Fruit fly (Drosophila melanogaster) whole organism, embryonic: ENCODE data around the gene Spn28B.

Source experiments
- Abd-B ChIP-seq: fragments of 200-800 bp; sonication (Bioruptor generic); optimal IDR thresholded peaks from 2 replicates; lab custom pipeline; 2018; ENCODE audit warnings: missing biosample characterization, mild to moderate bottlenecking, missing genetic modification characterization, moderate library complexity
- Asciz ChIP-seq: fragments of 200-800 bp; sonication (Bioruptor generic); optimal IDR thresholded peaks from 2 replicates; lab custom pipeline; 2017; ENCODE audit warnings: missing biosample characterization, mild to moderate bottlenecking, missing genetic modification characterization, missing genetic modification reagents
- CG11247 ChIP-seq: fragments of 200-800 bp; sonication (Bioruptor generic); IDR thresholded peaks from 2 replicates; pipeline ENCODE4 v1.3.6; 2022; ENCODE audit warnings: missing biosample characterization, missing genetic modification characterization
- CG11456 ChIP-seq: fragments of 200-800 bp; sonication (Bioruptor generic); IDR thresholded peaks from 3 replicates; pipeline ENCODE4 v1.3.6; 2022; ENCODE audit warnings: missing biosample characterization, missing genetic modification characterization
- CG11504 ChIP-seq: fragments of 200-800 bp; sonication (Bioruptor generic); optimal IDR thresholded peaks from 3 replicates; lab custom pipeline; 2019; ENCODE audit warnings: missing biosample characterization, mild to moderate bottlenecking, missing genetic modification characterization, moderate library complexity
- CG12391 ChIP-seq: fragments of 200-800 bp; sonication (Bioruptor generic); optimal IDR thresholded peaks from 3 replicates; lab custom pipeline; 2018; ENCODE audit warnings: missing biosample characterization, mild to moderate bottlenecking, missing genetic modification characterization, moderate library complexity
- CG12659 ChIP-seq: fragments of 200-800 bp; sonication (Bioruptor generic); optimal IDR thresholded peaks from 3 replicates; lab custom pipeline; 2017; ENCODE audit warnings: mild to moderate bottlenecking, missing biosample characterization, missing genetic modification reagents, missing genetic modification characterization
- CG15514 ChIP-seq: fragments of 200-800 bp; sonication (Bioruptor generic); optimal IDR thresholded peaks from 3 replicates; lab custom pipeline; 2017; ENCODE audit warnings: missing biosample characterization, missing genetic modification characterization, mild to moderate bottlenecking, moderate library complexity, missing genetic modification reagents
- CG16779 ChIP-seq: fragments of 200-800 bp; sonication (Bioruptor generic); IDR thresholded peaks from 2 replicates; pipeline ENCODE4 v1.3.6; 2022; ENCODE audit warnings: missing biosample characterization, missing genetic modification characterization
- CG17802 ChIP-seq: fragments of 200-800 bp; sonication (Bioruptor generic); optimal IDR thresholded peaks from 2 replicates; lab custom pipeline; 2018; ENCODE audit warnings: missing biosample characterization, mild to moderate bottlenecking, missing genetic modification characterization, moderate library complexity
- CG32772 ChIP-seq: fragments of 200-800 bp; sonication (Bioruptor generic); IDR thresholded peaks from 2 replicates; pipeline ENCODE4 v1.3.6; 2022; ENCODE audit warnings: missing biosample characterization, missing genetic modification characterization
- CG33557 ChIP-seq: fragments of 200-800 bp; sonication (Bioruptor generic); optimal IDR thresholded peaks from 2 replicates; lab custom pipeline; 2019; ENCODE audit warnings: missing biosample characterization, mild to moderate bottlenecking, missing genetic modification characterization, moderate library complexity
- CG4707 ChIP-seq: fragments of 200-800 bp; sonication (Bioruptor generic); optimal IDR thresholded peaks from 2 replicates; lab custom pipeline; 2018; ENCODE audit warnings: missing biosample characterization, mild to moderate bottlenecking, missing genetic modification characterization, moderate library complexity
- CG5245 ChIP-seq: fragments of 200-800 bp; sonication (Bioruptor generic); optimal IDR thresholded peaks from 3 replicates; lab custom pipeline; 2016; ENCODE audit warnings: missing biosample characterization, missing genetic modification characterization
- CG6175 ChIP-seq: fragments of 200-800 bp; sonication (Bioruptor generic); IDR thresholded peaks from 3 replicates; pipeline ENCODE4 v1.3.6; 2022; ENCODE audit warnings: missing biosample characterization, missing genetic modification characterization
- CG6683 ChIP-seq: fragments of 200-800 bp; sonication (Bioruptor generic); optimal IDR thresholded peaks from 2 replicates; lab custom pipeline; 2017; ENCODE audit warnings: missing biosample characterization, mild to moderate bottlenecking, missing genetic modification characterization, missing genetic modification reagents
- CG7372 ChIP-seq: fragments of 200-800 bp; sonication (Bioruptor generic); IDR thresholded peaks from 2 replicates; pipeline ENCODE4 v1.3.6; 2022; ENCODE audit warnings: missing biosample characterization, missing genetic modification characterization
- CG9215 ChIP-seq: fragments of 200-800 bp; sonication (Bioruptor generic); IDR thresholded peaks from 2 replicates; pipeline ENCODE4 v1.3.6; 2022; ENCODE audit warnings: missing biosample characterization, missing genetic modification characterization
- Dad ChIP-seq: fragments of 200-800 bp; sonication (Bioruptor generic); optimal IDR thresholded peaks from 3 replicates; lab custom pipeline; 2016; ENCODE audit warnings: missing biosample characterization, missing genetic modification characterization
- Dek ChIP-seq: fragments of 200-800 bp; sonication (Bioruptor generic); optimal IDR thresholded peaks from 3 replicates; lab custom pipeline; 2019; ENCODE audit warnings: missing biosample characterization, mild to moderate bottlenecking, missing genetic modification characterization, moderate library complexity
- Dfd ChIP-seq, 2 experiments: fragments of >200 bp; optimal IDR thresholded peaks; 2 replicates each; lab custom pipeline; 2017; ENCODE audit warnings: missing biosample characterization in 2 of 2, missing genetic modification characterization in 2 of 2
- Fer3 ChIP-seq: fragments of 200-800 bp; sonication (Bioruptor generic); optimal IDR thresholded peaks from 2 replicates; lab custom pipeline; 2018; ENCODE audit warnings: missing biosample characterization, mild to moderate bottlenecking, missing genetic modification characterization, moderate library complexity
- Gug ChIP-seq: fragments of 200-800 bp; sonication (Bioruptor generic); IDR thresholded peaks from 4 replicates; pipeline ENCODE4 v1.3.6; 2022; ENCODE audit warnings: missing biosample characterization, missing genetic modification characterization
- Hr51 ChIP-seq, 2 experiments: fragments of 200-800 bp; sonication (Bioruptor generic); optimal IDR thresholded peaks; 2 replicates in 1 of 2; 3 replicates in 1 of 2; lab custom pipeline; 2016 to 2018; ENCODE audit warnings: missing biosample characterization in 2 of 2, missing genetic modification characterization in 2 of 2, mild to moderate bottlenecking in 1 of 2, moderate library complexity in 1 of 2
- MBD-R2 ChIP-seq: fragments of 200-800 bp; sonication (Bioruptor generic); IDR thresholded peaks from 2 replicates; pipeline ENCODE4 v1.3.6; 2022; ENCODE audit warnings: missing biosample characterization, missing genetic modification characterization
- abd-A ChIP-seq: fragments of 200-800 bp; sonication (Bioruptor generic); optimal IDR thresholded peaks from 3 replicates; lab custom pipeline; 2019; ENCODE audit warnings: missing biosample characterization, mild to moderate bottlenecking, missing genetic modification characterization, moderate library complexity
- al ChIP-seq: fragments of 200-800 bp; sonication (Bioruptor generic); IDR thresholded peaks from 2 replicates; pipeline ENCODE4 v1.3.6; 2022; ENCODE audit warnings: missing biosample characterization, missing genetic modification characterization
- bcd ChIP-seq: fragments of 200-800 bp; sonication (Bioruptor generic); optimal IDR thresholded peaks from 2 replicates; lab custom pipeline; 2017; ENCODE audit warnings: missing biosample characterization, mild to moderate bottlenecking, missing genetic modification characterization
- bowl ChIP-seq: fragments of 200-800 bp; sonication (Bioruptor generic); IDR thresholded peaks from 2 replicates; pipeline ENCODE4 v1.3.6; 2022; ENCODE audit warnings: missing biosample characterization, missing genetic modification characterization
- br ChIP-seq: fragments of >200 bp; optimal IDR thresholded peaks from 2 replicates; lab custom pipeline; 2017
- cato ChIP-seq: fragments of 200-800 bp; sonication (Bioruptor generic); optimal IDR thresholded peaks from 2 replicates; lab custom pipeline; 2016; ENCODE audit warnings: missing biosample characterization, missing genetic modification characterization, borderline replicate concordance
- chm ChIP-seq: fragments of 200-800 bp; sonication (Bioruptor generic); IDR thresholded peaks from 2 replicates; pipeline ENCODE4 v1.3.6; 2022; ENCODE audit warnings: missing biosample characterization, missing genetic modification characterization
- chn ChIP-seq: fragments of 200-800 bp; sonication (Bioruptor generic); optimal IDR thresholded peaks from 2 replicates; lab custom pipeline; 2016; ENCODE audit warnings: missing biosample characterization, missing genetic modification characterization
- ci ChIP-seq: fragments of 200-800 bp; sonication (Bioruptor generic); IDR thresholded peaks from 3 replicates; pipeline ENCODE4 v1.3.6; 2022; ENCODE audit warnings: missing biosample characterization, missing genetic modification characterization
- dan ChIP-seq: fragments of 200-800 bp; sonication (Bioruptor generic); IDR thresholded peaks from 2 replicates; pipeline ENCODE4 v1.3.6; 2022; ENCODE audit warnings: missing biosample characterization, missing genetic modification characterization
- dmrt11E ChIP-seq: fragments of 200-800 bp; sonication (Bioruptor generic); optimal IDR thresholded peaks from 3 replicates; lab custom pipeline; 2018; ENCODE audit warnings: missing biosample characterization, mild to moderate bottlenecking, missing genetic modification characterization, moderate library complexity
- ewg ChIP-seq: fragments of 200-800 bp; sonication (Bioruptor generic); optimal IDR thresholded peaks from 3 replicates; lab custom pipeline; 2017; ENCODE audit warnings: mild to moderate bottlenecking, missing biosample characterization, missing genetic modification reagents, missing genetic modification characterization
- her ChIP-seq: fragments of 200-800 bp; sonication (Bioruptor generic); optimal IDR thresholded peaks from 2 replicates; lab custom pipeline; 2016; ENCODE audit warnings: missing biosample characterization, missing genetic modification characterization
- jigr1 ChIP-seq: fragments of 200-800 bp; sonication (Bioruptor generic); IDR thresholded peaks from 3 replicates; pipeline ENCODE4 v1.3.6; 2022; ENCODE audit warnings: missing biosample characterization, missing genetic modification characterization
- kah ChIP-seq: fragments of 200-800 bp; sonication (Bioruptor generic); optimal IDR thresholded peaks from 2 replicates; lab custom pipeline; 2018; ENCODE audit warnings: missing biosample characterization, mild to moderate bottlenecking, missing genetic modification characterization
- kni ChIP-seq: fragments of 200-800 bp; sonication (Bioruptor generic); optimal IDR thresholded peaks from 3 replicates; lab custom pipeline; 2017; ENCODE audit warnings: mild to moderate bottlenecking, missing biosample characterization, missing genetic modification reagents, missing genetic modification characterization
- lov ChIP-seq, 2 experiments: fragments of 200-800 bp in 1 of 2; fragments of >200 bp in 1 of 2; sonication (Bioruptor generic) in 1 of 2; IDR thresholded peaks in 1 of 2; optimal IDR thresholded peaks in 1 of 2; 2 replicates in 1 of 2; 3 replicates in 1 of 2; pipeline versions ENCODE4 v1.3.6 to Lab custom; 2017 to 2022; ENCODE audit warnings: missing biosample characterization in 1 of 2, missing genetic modification characterization in 1 of 2
- nau ChIP-seq: fragments of 200-800 bp; sonication (Bioruptor generic); optimal IDR thresholded peaks from 3 replicates; lab custom pipeline; 2017; ENCODE audit warnings: missing biosample characterization, mild to moderate bottlenecking, missing genetic modification characterization, missing genetic modification reagents
- nerfin-1 ChIP-seq: fragments of 200-800 bp; sonication (Bioruptor generic); optimal IDR thresholded peaks from 3 replicates; lab custom pipeline; 2019; ENCODE audit warnings: missing biosample characterization, mild to moderate bottlenecking, missing genetic modification characterization, moderate library complexity
- pho ChIP-seq: fragments of 200-800 bp; sonication (Bioruptor generic); optimal IDR thresholded peaks from 2 replicates; lab custom pipeline; 2016; ENCODE audit warnings: missing biosample characterization, missing genetic modification characterization
- pnt ChIP-seq: fragments of 200-800 bp; sonication (Bioruptor generic); optimal IDR thresholded peaks from 3 replicates; lab custom pipeline; 2016; ENCODE audit warnings: missing biosample characterization, missing genetic modification characterization
- ranshi ChIP-seq: fragments of 200-800 bp; sonication (Bioruptor generic); IDR thresholded peaks from 2 replicates; pipeline ENCODE4 v1.3.6; 2022; ENCODE audit warnings: missing biosample characterization, missing genetic modification characterization
- rib ChIP-seq: fragments of 200-800 bp; sonication (Bioruptor generic); IDR thresholded peaks from 2 replicates; pipeline ENCODE4 v1.3.6; 2022; ENCODE audit warnings: missing biosample characterization, missing genetic modification characterization
- seq ChIP-seq: fragments of 200-800 bp; sonication (Bioruptor generic); IDR thresholded peaks from 2 replicates; pipeline ENCODE4 v1.3.6; 2022; ENCODE audit warnings: missing biosample characterization, missing genetic modification characterization
- tna ChIP-seq: fragments of 200-800 bp; sonication (Bioruptor generic); IDR thresholded peaks from 2 replicates; pipeline ENCODE4 v1.3.6; 2022; ENCODE audit warnings: missing biosample characterization, missing genetic modification characterization; ENCODE audit not compliant: partially characterized antibody

Spn28B gene

dm6 chr2L:7534917-7535316 is 46.8 kb upstream of the Spn28B start (continued):
- TF ChIP-seq CG15514 (GFP tag; lab: Kevin White, UChicago) = peak; percentile 68
- TF ChIP-seq CG9215 = peak; percentile 43; the same call in 1 of the 2 replicates
- TF ChIP-seq CG5245 (GFP tag; lab: Kevin White, UChicago) = peak; percentile 93
- peak; percentile 81 for TF ChIP-seq CG32772 (GFP tag; lab: Robert Waterston, UW)
- TF ChIP-seq al (GFP tag; lab: Robert Waterston, UW) = no peak
- TF ChIP-seq CG16779 (GFP tag; lab: Robert Waterston, UW) = 0 out of 2 replicates have a peak, but pooled peaks have one; percentile 75
- peak; percentile 79 for TF ChIP-seq Gug (GFP tag; lab: Robert Waterston, UW)
- TF ChIP-seq Asciz (GFP tag; lab: Kevin White, UChicago) = peak; percentile 47
- TF ChIP-seq CG17802 = peak; percentile 67
- no peak for TF ChIP-seq br
- TF ChIP-seq chm (GFP tag; lab: Robert Waterston, UW) = peak; percentile 76
- no peak for TF ChIP-seq kni
- peak; percentile 66 for TF ChIP-seq nau (GFP tag; lab: Kevin White, UChicago)
- TF ChIP-seq pho (GFP tag; lab: Kevin White, UChicago) = peak; percentile 46
- peak; percentile 13 for TF ChIP-seq kah (GFP tag; lab: Kevin White, UChicago)
- TF ChIP-seq bcd (GFP tag; lab: Kevin White, UChicago) = peak; percentile 81
- peak; percentile 70 for TF ChIP-seq pnt
- TF ChIP-seq ranshi (GFP tag; lab: Robert Waterston, UW) = peak; percentile 69
- TF ChIP-seq dan (GFP tag; lab: Robert Waterston, UW) = no peak
- TF ChIP-seq her (GFP tag; lab: Kevin White, UChicago) = peak; percentile 85
- peak; percentile 81 for TF ChIP-seq CG11504 (tag; lab: Kevin White, UChicago)
- TF ChIP-seq ewg (GFP tag; lab: Kevin White, UChicago) = peak; percentile 62
- peak; percentile 63 for TF ChIP-seq CG33557 (GFP tag; lab: Kevin White, UChicago)
- no peak for TF ChIP-seq Dfd (GFP tag; optimal IDR thresholded peaks at IDR 0.05; lab: Kevin White, UChicago)
- TF ChIP-seq nerfin-1 (tag; lab: Kevin White, UChicago) = peak; percentile 35
- no peak for TF ChIP-seq rib (GFP tag; lab: Robert Waterston, UW)
- TF ChIP-seq chn (GFP tag; lab: Kevin White, UChicago) = peak; percentile 78
- TF ChIP-seq dmrt11E (tag; lab: Kevin White, UChicago) = peak; percentile 71
- TF ChIP-seq CG11456 (GFP tag; lab: Robert Waterston, UW) = peak; percentile 98
- TF ChIP-seq CG6683 (GFP tag; lab: Kevin White, UChicago) = peak; percentile 31
- TF ChIP-seq CG12391 (tag; lab: Kevin White, UChicago) = peak; percentile 68
- peak; percentile 55; the same call in 1 of the 2 replicates for TF ChIP-seq seq (GFP tag; lab: Robert Waterston, UW)
- TF ChIP-seq Hr51 (GFP tag; optimal IDR thresholded peaks at IDR 0.05; lab: Kevin White, UChicago) = peak; percentile 60 to 64
- TF ChIP-seq CG4707 (GFP tag; lab: Kevin White, UChicago) = peak; percentile 82
- peak; percentile 95 for TF ChIP-seq ci (GFP tag; lab: Robert Waterston, UW)
- TF ChIP-seq Fer3 = peak; percentile 82
- TF ChIP-seq Abd-B (GFP tag; lab: Kevin White, UChicago) = no peak
- peak; percentile 57; the same call in 1 of the 3 replicates for TF ChIP-seq CG6175 (GFP tag; lab: Robert Waterston, UW)
- no peak for TF ChIP-seq lov (optimal IDR thresholded peaks at IDR 0.05; lab: Kevin White, UChicago)
- TF ChIP-seq lov (GFP tag; IDR thresholded peaks at IDR 0.05; lab: Robert Waterston, UW) = peak; percentile 86
- TF ChIP-seq Dek (tag; lab: Kevin White, UChicago) = peak; percentile 60
- peak; percentile 91 for TF ChIP-seq CG11247 (GFP tag; lab: Robert Waterston, UW)
- TF ChIP-seq CG12659 (GFP tag; lab: Kevin White, UChicago) = peak; percentile 54
- 0 out of 2 replicates have a peak, but pooled peaks have one; percentile 16 for TF ChIP-seq tna (GFP tag; lab: Robert Waterston, UW)
- TF ChIP-seq abd-A (tag; lab: Kevin White, UChicago) = no peak
- peak; percentile 57 for TF ChIP-seq cato (GFP tag; lab: Kevin White, UChicago)
- TF ChIP-seq Dad = peak; percentile 68
- TF ChIP-seq MBD-R2 (GFP tag; lab: Robert Waterston, UW) = no peak; the same call in 1 of the 2 replicates
- no peak for TF ChIP-seq jigr1
- TF ChIP-seq bowl = no peak
- TF ChIP-seq CG7372 (GFP tag; lab: Robert Waterston, UW) = peak; percentile 47; the same call in 1 of the 2 replicates
